Fruit fly (Drosophila melanogaster): Measurements from ENCODE around the gene CG45691.

Gene CG45691

DNA sequence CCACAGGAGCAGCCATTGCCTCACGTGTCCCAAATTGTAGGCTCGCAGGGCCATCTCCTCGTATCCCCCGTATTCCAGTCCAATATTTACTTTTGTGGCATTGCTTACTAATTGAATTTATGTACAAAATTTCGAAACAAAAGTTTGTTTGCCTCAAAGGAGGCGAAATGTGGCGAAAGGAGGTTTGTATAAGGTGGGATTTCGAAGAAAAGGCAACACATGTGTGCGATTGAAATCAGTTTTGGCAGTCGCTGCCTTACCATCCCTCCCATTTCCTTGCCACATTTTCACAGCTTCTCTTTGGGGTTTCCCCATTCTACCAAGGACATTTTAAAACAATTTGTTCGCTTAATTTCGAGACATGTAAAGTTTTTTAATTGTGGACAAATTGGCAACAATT lies at the start of gene CG45691:
CG45691 (minus strand) TSS at position 101 of the 400 bp plus-strand sequence.
- TF ChIP-seq cic (GFP tag; optimal IDR thresholded peaks at IDR 0.05) (no peak), CG5204 (GFP tag; optimal IDR thresholded peaks at IDR 0.05) (no peak), CG11617 (GFP tag; optimal IDR thresholded peaks at IDR 0.05) (no peak), bab1 (GFP tag; optimal IDR thresholded peaks at IDR 0.05) (no peak), Crg-1 (GFP tag; optimal IDR thresholded peaks at IDR 0.05) (no peak), Clk (GFP tag; optimal IDR thresholded peaks at IDR 0.05) (no peak), CG1620 (GFP tag; optimal IDR thresholded peaks at IDR 0.05) (no peak), tj (GFP tag; optimal IDR thresholded peaks at IDR 0.05) (no peak), cnc (optimal IDR thresholded peaks at IDR 0.05) (no peak), CG14711 (tag; optimal IDR thresholded peaks at IDR 0.05) (no peak), Hr96 (GFP tag; optimal IDR thresholded peaks at IDR 0.05) (no peak), toe (GFP tag; optimal IDR thresholded peaks at IDR 0.05) (no peak), Mnt (GFP tag; optimal IDR thresholded peaks at IDR 0.05) (no peak), pad (GFP tag; optimal IDR thresholded peaks at IDR 0.05) (no peak), CG33017 (tag; optimal IDR thresholded peaks at IDR 0.05) (no peak), kay (GFP tag; ENCODE audit: borderline replicate concordance) (no peak)

DNA sequence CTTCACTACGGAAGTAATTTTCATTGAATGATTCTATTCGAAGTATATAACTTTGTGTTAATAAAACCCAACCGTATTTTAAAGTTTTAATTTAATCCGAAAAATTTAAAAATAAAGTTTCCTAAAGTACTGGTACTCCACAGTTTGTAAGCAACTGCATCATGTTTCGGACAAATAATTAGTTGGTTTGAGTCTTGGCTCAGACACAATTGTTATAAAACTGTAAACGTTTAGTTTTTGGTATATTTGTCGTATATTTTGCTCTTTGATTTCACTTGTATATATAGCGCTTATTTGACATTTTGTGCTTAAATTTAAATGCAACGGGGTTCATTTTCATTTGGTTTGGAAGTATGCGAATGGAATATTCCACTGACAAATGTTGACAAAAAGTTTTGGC lies 48.0 kb upstream of the CG45691 start:
- TF ChIP-seq Hr96 (GFP tag; optimal IDR thresholded peaks at IDR 0.05), result no peak
- no peak for TF ChIP-seq kay (GFP tag; ENCODE audit: borderline replicate concordance)
- TF ChIP-seq bab1 (GFP tag; optimal IDR thresholded peaks at IDR 0.05), result no peak
- TF ChIP-seq CG7045 (GFP tag; optimal IDR thresholded peaks at IDR 0.05), result no peak
- no peak for TF ChIP-seq CG7101 (tag; optimal IDR thresholded peaks at IDR 0.05)
- no peak for TF ChIP-seq CG1620 (GFP tag; optimal IDR thresholded peaks at IDR 0.05)
- TF ChIP-seq pad (GFP tag; optimal IDR thresholded peaks at IDR 0.05), result no peak
- no peak for TF ChIP-seq CG33017 (tag; optimal IDR thresholded peaks at IDR 0.05)

DNA sequence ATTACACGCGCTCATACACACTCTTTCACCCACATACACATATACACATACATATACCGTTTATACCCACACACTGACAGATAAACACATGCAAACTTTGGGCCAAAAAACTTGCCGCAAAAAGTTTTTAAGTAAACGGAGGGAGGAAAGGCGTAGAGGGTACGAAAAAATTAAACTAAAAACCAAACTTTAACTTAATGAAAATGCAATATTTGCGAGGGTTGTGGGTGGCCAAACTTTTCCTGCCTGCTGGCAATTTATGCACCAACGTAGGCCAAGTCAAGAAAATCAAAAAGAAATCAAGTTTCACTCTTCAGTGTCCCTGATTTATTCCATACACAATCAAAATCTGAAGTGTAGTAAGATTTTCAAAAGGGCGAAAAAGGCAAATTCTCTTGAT lies 42.7 kb upstream of the CG45691 start, which contains the start of gene CG31804:
CG31804 (plus strand) TSS at position 301 of the 400 bp plus-strand sequence.
- TF ChIP-seq CG1620 (GFP tag; optimal IDR thresholded peaks at IDR 0.05) (no peak), ovo (GFP tag; optimal IDR thresholded peaks at IDR 0.05) (no peak), CG7101 (tag; optimal IDR thresholded peaks at IDR 0.05) (no peak), CG14711 (tag; optimal IDR thresholded peaks at IDR 0.05) (no peak), tj (GFP tag; optimal IDR thresholded peaks at IDR 0.05) (no peak)

DNA sequence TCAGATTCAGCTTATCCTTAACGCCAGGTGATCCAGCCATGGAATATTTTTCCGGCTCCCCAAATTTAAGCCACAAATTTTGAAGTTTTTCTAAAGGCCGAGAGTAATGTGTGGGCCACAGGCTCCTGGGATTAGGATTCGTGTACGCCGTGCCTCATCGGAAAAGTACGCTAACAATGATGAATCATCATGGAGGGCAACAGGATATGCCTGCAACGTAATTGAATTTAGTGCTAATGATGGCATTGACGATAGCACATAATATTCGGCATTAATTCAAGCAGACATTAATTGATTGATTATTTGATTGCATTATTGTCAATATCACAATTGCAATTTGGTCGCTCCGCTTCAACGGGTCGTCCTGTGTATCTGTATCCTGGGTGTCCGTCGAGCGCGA lies 8.8 kb downstream of the CG45691 start, which contains the start of gene CG34170:
CG34170 (minus strand) TSS at position 101 of the 400 bp plus-strand sequence.
- TF ChIP-seq CG12768 (GFP tag; optimal IDR thresholded peaks at IDR 0.05) (no peak), pad (GFP tag; optimal IDR thresholded peaks at IDR 0.05) (no peak), Mnt (GFP tag; optimal IDR thresholded peaks at IDR 0.05) (no peak), CG14711 (tag; optimal IDR thresholded peaks at IDR 0.05) (no peak), cnc (optimal IDR thresholded peaks at IDR 0.05) (no peak), Hr96 (GFP tag; optimal IDR thresholded peaks at IDR 0.05) (no peak), CG7101 (tag; optimal IDR thresholded peaks at IDR 0.05) (no peak), kay (GFP tag; ENCODE audit: borderline replicate concordance) (no peak), bab1 (GFP tag; optimal IDR thresholded peaks at IDR 0.05) (no peak), CG1620 (GFP tag; optimal IDR thresholded peaks at IDR 0.05) (no peak), CG5204 (GFP tag; optimal IDR thresholded peaks at IDR 0.05) (no peak), cic (GFP tag; optimal IDR thresholded peaks at IDR 0.05) (no peak), CG7045 (GFP tag; optimal IDR thresholded peaks at IDR 0.05) (no peak), CG33017 (tag; optimal IDR thresholded peaks at IDR 0.05) (no peak), toe (GFP tag; optimal IDR thresholded peaks at IDR 0.05) (no peak), Crg-1 (GFP tag; optimal IDR thresholded peaks at IDR 0.05) (no peak), tj (GFP tag; optimal IDR thresholded peaks at IDR 0.05) (no peak), Clk (GFP tag; optimal IDR thresholded peaks at IDR 0.05) (no peak)

DNA sequence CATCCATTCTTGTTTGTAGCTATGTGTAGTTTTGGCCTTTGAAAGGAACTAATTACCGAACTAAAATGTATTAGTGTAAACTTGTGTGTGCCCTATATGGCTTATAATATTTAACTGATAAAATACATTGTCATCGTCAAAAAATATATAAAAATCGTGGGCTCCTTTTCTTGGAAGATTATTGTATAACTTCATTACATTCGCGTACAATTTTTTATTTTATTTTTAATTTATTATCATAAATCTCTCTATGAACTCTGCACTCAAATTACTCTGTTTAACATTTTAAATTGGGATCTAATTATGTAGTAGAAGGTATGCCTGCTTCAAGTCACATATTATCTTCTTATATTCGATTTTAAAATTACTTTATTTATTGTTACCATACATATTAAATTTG lies 28.4 kb downstream of the CG45691 start, which contains the start of gene CG6380:
CG6380 (minus strand) TSS at position 101 of the 400 bp plus-strand sequence.
- TF ChIP-seq CG7045 (GFP tag; optimal IDR thresholded peaks at IDR 0.05), result no peak

DNA sequence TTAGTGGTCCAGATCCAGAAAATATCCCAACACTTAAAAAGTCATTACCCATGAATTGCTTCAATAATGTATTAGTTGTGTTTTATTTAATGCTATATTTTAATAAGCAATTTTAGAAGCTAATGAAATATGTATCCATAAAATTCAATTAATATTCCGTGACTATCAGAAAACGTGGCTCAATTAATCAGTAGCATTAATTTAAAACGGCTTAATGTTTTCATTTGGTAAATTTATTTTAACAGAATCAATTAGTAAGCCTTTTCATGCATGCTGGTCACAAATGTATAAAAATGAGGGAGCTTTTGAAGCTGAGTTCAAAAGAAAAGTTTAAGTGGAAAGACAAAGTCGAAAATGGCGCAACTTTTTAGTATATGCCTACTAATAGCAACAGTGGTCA lies 34.6 kb downstream of the CG45691 start, which contains the start of gene CG15140:
CG15140 (plus strand) TSS at position 301 of the 400 bp plus-strand sequence.
- TF ChIP-seq CG7045 (GFP tag; optimal IDR thresholded peaks at IDR 0.05), result no peak
- TF ChIP-seq Clk (GFP tag; optimal IDR thresholded peaks at IDR 0.05), result no peak
- no peak for TF ChIP-seq CG33017 (tag; optimal IDR thresholded peaks at IDR 0.05)
- no peak for TF ChIP-seq ovo (GFP tag; optimal IDR thresholded peaks at IDR 0.05)

Measured in whole organism, adult.